Fruit fly (Drosophila melanogaster): Measurements from ENCODE around the gene CG42635.

- TF ChIP-seq CG4496 (GFP tag; IDR thresholded peaks at IDR 0.05) (no peak), CG8301 (tag; optimal IDR thresholded peaks at IDR 0.05) (no peak), CG10348 (GFP tag; IDR thresholded peaks at IDR 0.05) (no peak), CG15710 (tag; optimal IDR thresholded peaks at IDR 0.05) (no peak), rn (GFP tag; IDR thresholded peaks at IDR 0.05) (no peak), D1 (tag; optimal IDR thresholded peaks at IDR 0.05) (no peak), CG12605 (GFP tag; IDR thresholded peaks at IDR 0.05) (no peak), Pif1A (GFP tag; optimal IDR thresholded peaks at IDR 0.05) (no peak), CG14655 (GFP tag; optimal IDR thresholded peaks at IDR 0.05) (no peak), EcR (GFP tag; optimal IDR thresholded peaks at IDR 0.05) (no peak), CG9948 (tag; optimal IDR thresholded peaks at IDR 0.05) (no peak), Snoo (tag; optimal IDR thresholded peaks at IDR 0.05) (no peak), fd96Ca (GFP tag; IDR thresholded peaks at IDR 0.05) (no peak), Pif1B (GFP tag; optimal IDR thresholded peaks at IDR 0.05) (no peak)
These were observed 918 bp downstream of the CG42635 start, which contains the start of gene CG31740 for dm6 chr2L:18008653-18009052.
